Fruit fly (Drosophila melanogaster) Kc167 (cell line): ENCODE measurements around the gene pelo.

ENCODE experiments used
- Myc ChIP-seq: fragments of >200 bp; optimal IDR thresholded peaks from 2 replicates; lab custom pipeline; 2017; ENCODE audit warnings: missing external identifiers
- psq ChIP-seq: fragments of >200 bp; optimal IDR thresholded peaks from 2 replicates; lab custom pipeline; 2017; ENCODE audit warnings: missing external identifiers

dm6 chr2L:9728791-9729190 is 28.2 kb downstream of the pelo start:
- no peak for TF ChIP-seq Myc (lab: Kevin White, UChicago)
- TF ChIP-seq psq (lab: Kevin White, UChicago) = no peak
